Worm (Caenorhabditis elegans) whole organism, L3 larva: ENCODE data around the gene C16C8.18.

Experiments used
- R02D3.7 ChIP-seq: fragments of 150-350 bp; optimal IDR thresholded peaks from 2 replicates; lab custom pipeline; 2014; ENCODE audit warnings: missing biosample characterization, missing genetic modification characterization
- ZK546.5 ChIP-seq: sonication (generic microtip); optimal IDR thresholded peaks from 2 replicates; lab custom pipeline; 2017; ENCODE audit warnings: missing biosample characterization, missing genetic modification characterization
- aly-2 ChIP-seq: fragments of 150-350 bp; optimal IDR thresholded peaks from 2 replicates; lab custom pipeline; 2014; ENCODE audit warnings: missing biosample characterization, missing genetic modification characterization
- ama-1 ChIP-seq: fragments of 150-350 bp; optimal IDR thresholded peaks from 2 replicates; lab custom pipeline; 2018
- ceh-16 ChIP-seq: sonication (generic microtip); optimal IDR thresholded peaks from 2 replicates; lab custom pipeline; 2017; ENCODE audit warnings: missing biosample characterization, missing genetic modification characterization
- ceh-28 ChIP-seq: fragments of 150-350 bp; optimal IDR thresholded peaks from 2 replicates; lab custom pipeline; 2014; ENCODE audit warnings: missing biosample characterization, missing genetic modification reagents, missing genetic modification characterization
- ceh-82 ChIP-seq: fragments of 150-350 bp; optimal IDR thresholded peaks from 2 replicates; lab custom pipeline; 2014; ENCODE audit warnings: missing biosample characterization, missing genetic modification characterization
- ceh-9 ChIP-seq: sonication (generic microtip); optimal IDR thresholded peaks from 2 replicates; lab custom pipeline; 2018; ENCODE audit warnings: missing biosample characterization, missing genetic modification characterization
- daf-12 ChIP-seq: fragments of 150-350 bp; optimal IDR thresholded peaks from 2 replicates; lab custom pipeline; 2014; ENCODE audit warnings: missing biosample characterization, missing genetic modification reagents, missing genetic modification characterization
- egl-27 ChIP-seq: sonication (generic microtip); optimal IDR thresholded peaks from 4 replicates; lab custom pipeline; 2017; ENCODE audit warnings: missing biosample characterization, missing genetic modification reagents, missing genetic modification characterization
- egl-5 ChIP-seq: fragments of 150-350 bp; optimal IDR thresholded peaks from 2 replicates; lab custom pipeline; 2017; ENCODE audit warnings: missing biosample characterization, missing genetic modification reagents, missing genetic modification characterization, inconsistent platforms
- elt-1 ChIP-seq: fragments of 150-350 bp; optimal IDR thresholded peaks from 2 replicates; lab custom pipeline; 2014; ENCODE audit warnings: missing biosample characterization, missing genetic modification characterization
- elt-2 ChIP-seq: sonication (generic microtip); optimal IDR thresholded peaks from 2 replicates; lab custom pipeline; 2016; ENCODE audit warnings: missing genetic modification reagents, mild to moderate bottlenecking, missing genetic modification characterization, missing compliant biosample characterization
- elt-3 ChIP-seq, 3 experiments: fragments of 150-350 bp in 1 of 3; sonication (generic microtip) in 2 of 3; optimal IDR thresholded peaks; 2 replicates in 2 of 3; 4 replicates in 1 of 3; lab custom pipeline; 2014 to 2017; ENCODE audit warnings: missing biosample characterization in 3 of 3, missing genetic modification characterization in 3 of 3
- eor-1 ChIP-seq, 2 experiments: fragments of 150-350 bp; optimal IDR thresholded peaks; 2 replicates each; lab custom pipeline; 2014 to 2018; ENCODE audit warnings: missing biosample characterization in 2 of 2, missing genetic modification characterization in 2 of 2
- fkh-2 ChIP-seq: fragments of 150-350 bp; optimal IDR thresholded peaks from 2 replicates; lab custom pipeline; 2014; ENCODE audit warnings: missing biosample characterization, missing genetic modification reagents, missing genetic modification characterization
- fos-1 ChIP-seq: fragments of 150-350 bp; optimal IDR thresholded peaks from 2 replicates; lab custom pipeline; 2014; ENCODE audit warnings: missing biosample characterization, missing genetic modification characterization
- hmg-11 ChIP-seq: sonication (generic microtip); optimal IDR thresholded peaks from 2 replicates; lab custom pipeline; 2016; ENCODE audit warnings: missing genetic modification characterization, missing compliant biosample characterization
- jun-1 ChIP-seq: fragments of 150-350 bp; optimal IDR thresholded peaks from 2 replicates; lab custom pipeline; 2014; ENCODE audit warnings: missing biosample characterization, missing genetic modification reagents, missing genetic modification characterization
- lin-15B ChIP-seq: fragments of 150-350 bp; optimal IDR thresholded peaks from 2 replicates; lab custom pipeline; 2014; ENCODE audit warnings: missing biosample characterization, missing genetic modification characterization
- lsy-12 ChIP-seq: sonication (generic microtip); optimal IDR thresholded peaks from 2 replicates; lab custom pipeline; 2016; ENCODE audit warnings: mild to moderate bottlenecking, missing genetic modification characterization, missing compliant biosample characterization
- mdl-1 ChIP-seq: fragments of 150-350 bp; optimal IDR thresholded peaks from 2 replicates; lab custom pipeline; 2014; ENCODE audit warnings: missing biosample characterization, missing genetic modification characterization
- mml-1 ChIP-seq: fragments of 150-350 bp; sonication (generic microtip); optimal IDR thresholded peaks from 3 replicates; lab custom pipeline; 2014; ENCODE audit warnings: missing biosample characterization, missing genetic modification characterization
- nhr-11 ChIP-seq: fragments of 150-350 bp; optimal IDR thresholded peaks from 2 replicates; lab custom pipeline; 2014; ENCODE audit warnings: missing biosample characterization, missing genetic modification characterization
- nhr-23 ChIP-seq: fragments of 150-350 bp; optimal IDR thresholded peaks from 2 replicates; lab custom pipeline; 2014; ENCODE audit warnings: missing biosample characterization, missing genetic modification reagents, missing genetic modification characterization
- nhr-237 ChIP-seq: fragments of 150-350 bp; optimal IDR thresholded peaks from 2 replicates; lab custom pipeline; 2014; ENCODE audit warnings: missing biosample characterization, missing genetic modification characterization
- nhr-25 ChIP-seq: sonication (generic microtip); optimal IDR thresholded peaks from 2 replicates; lab custom pipeline; 2017; ENCODE audit warnings: missing biosample characterization, missing genetic modification characterization
- nhr-28 ChIP-seq: fragments of 150-350 bp; optimal IDR thresholded peaks from 2 replicates; lab custom pipeline; 2014; ENCODE audit warnings: missing biosample characterization, missing genetic modification characterization
- nhr-43 ChIP-seq: sonication (generic microtip); optimal IDR thresholded peaks from 2 replicates; lab custom pipeline; 2016; ENCODE audit warnings: mild to moderate bottlenecking, missing genetic modification characterization, missing compliant biosample characterization; ENCODE audit not compliant: poor library complexity, severe bottlenecking
- nhr-67 ChIP-seq: fragments of 150-350 bp; optimal IDR thresholded peaks from 2 replicates; lab custom pipeline; 2014; ENCODE audit warnings: missing biosample characterization, missing genetic modification characterization
- nhr-76 ChIP-seq: fragments of 150-350 bp; sonication (generic microtip); optimal IDR thresholded peaks from 5 replicates; lab custom pipeline; 2014; ENCODE audit warnings: missing biosample characterization, missing genetic modification characterization
- pha-4 ChIP-seq: fragments of 150-350 bp; optimal IDR thresholded peaks from 2 replicates; lab custom pipeline; 2014; ENCODE audit warnings: missing biosample characterization, missing genetic modification reagents, missing genetic modification characterization
- pqm-1 ChIP-seq: fragments of 150-350 bp; optimal IDR thresholded peaks from 2 replicates; lab custom pipeline; 2017; ENCODE audit warnings: missing biosample characterization, missing genetic modification characterization, inconsistent platforms
- sea-2 ChIP-seq: fragments of 150-350 bp; sonication (generic microtip); optimal IDR thresholded peaks from 4 replicates; lab custom pipeline; 2014; ENCODE audit warnings: missing biosample characterization, missing genetic modification reagents, missing genetic modification characterization
- snpc-4 ChIP-seq: fragments of 150-350 bp; optimal IDR thresholded peaks from 2 replicates; lab custom pipeline; 2014; ENCODE audit warnings: missing biosample characterization, missing genetic modification characterization
- tbx-2 ChIP-seq: sonication (generic microtip); optimal IDR thresholded peaks from 2 replicates; lab custom pipeline; 2016; ENCODE audit warnings: mild to moderate bottlenecking, missing genetic modification characterization, missing compliant biosample characterization
- unc-39 ChIP-seq: sonication (generic microtip); optimal IDR thresholded peaks from 4 replicates; lab custom pipeline; 2017; ENCODE audit warnings: missing biosample characterization, missing genetic modification characterization
- unc-62 ChIP-seq: fragments of 150-350 bp; sonication (generic microtip); optimal IDR thresholded peaks from 4 replicates; lab custom pipeline; 2014; ENCODE audit warnings: missing biosample characterization, missing genetic modification reagents, missing genetic modification characterization
- zag-1 ChIP-seq: fragments of 150-350 bp; optimal IDR thresholded peaks from 2 replicates; lab custom pipeline; 2014; ENCODE audit warnings: missing biosample characterization, missing genetic modification characterization
- ztf-4 ChIP-seq: fragments of 150-350 bp; optimal IDR thresholded peaks from 2 replicates; lab custom pipeline; 2014; ENCODE audit warnings: missing biosample characterization, missing genetic modification characterization

C16C8.18 gene

DNA sequence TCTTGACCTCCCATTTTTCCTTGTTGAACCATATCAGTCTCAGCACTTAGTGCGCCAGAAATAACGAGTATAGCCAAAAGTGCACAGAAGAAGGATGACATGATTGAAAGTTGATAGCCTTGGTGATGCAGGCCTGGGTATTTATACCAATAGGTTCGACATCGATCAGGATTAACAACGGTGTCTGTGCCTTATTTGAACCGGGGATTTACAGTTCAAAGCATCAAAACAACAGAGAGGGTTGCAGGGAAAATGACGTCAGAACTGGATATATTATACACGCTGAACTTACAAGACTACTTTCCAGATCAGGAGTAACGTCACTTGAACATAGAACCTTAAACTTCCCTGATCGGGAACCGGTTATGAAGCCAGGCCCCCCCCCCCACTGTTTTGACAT is 42.8 kb downstream of the C16C8.18 start, which contains the start of gene Y49F6B.12:
Gene Y49F6B.12, minus strand, starts transcription at position 101 of the 400 bp plus-strand sequence.
- TF ChIP-seq tbx-2 (tag; lab: Kevin White, UChicago) (no peak), R02D3.7 (tag; lab: Kevin White, UChicago) (no peak), nhr-28 (tag; lab: Kevin White, UChicago) (no peak), nhr-43 (tag; lab: Kevin White, UChicago) (no peak), nhr-237 (tag; lab: Kevin White, UChicago) (no peak), elt-1 (tag; lab: Kevin White, UChicago) (no peak), unc-39 (tag; lab: Kevin White, UChicago) (no peak), nhr-25 (tag; lab: Kevin White, UChicago) (no peak), nhr-76 (no peak), snpc-4 (tag; lab: Kevin White, UChicago) (no peak), mml-1 (no peak), jun-1 (tag; lab: Kevin White, UChicago) (no peak), ceh-9 (tag; lab: Kevin White, UChicago) (no peak), egl-27 (no peak), sea-2 (GFP tag; lab: Kevin White, UChicago) (no peak), ceh-82 (tag; lab: Kevin White, UChicago) (no peak)

DNA sequence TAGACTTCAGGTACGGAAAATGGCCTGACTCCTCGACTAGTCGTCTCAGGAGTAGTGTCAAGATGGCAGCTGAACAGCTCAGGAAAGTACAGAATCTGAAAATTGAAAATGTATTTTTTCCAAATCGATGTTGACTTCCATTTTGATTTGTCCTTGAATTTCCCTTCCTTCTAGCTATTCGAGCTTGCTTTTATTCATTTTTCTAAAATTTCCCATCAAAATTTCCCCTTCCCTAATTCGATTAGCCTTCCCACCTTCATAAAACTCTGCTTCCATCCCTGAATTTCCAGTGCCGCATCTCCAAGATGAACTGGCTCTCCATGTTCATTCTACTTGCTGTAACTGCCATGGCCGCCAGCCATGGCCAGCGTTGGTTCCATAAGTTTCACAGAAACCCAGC is 43.3 kb downstream of the C16C8.18 start, which contains the start of gene Y49F6B.6:
Gene Y49F6B.6, plus strand, starts transcription at position 301 of the 400 bp plus-strand sequence.
- TF ChIP-seq nhr-76 = no peak
- TF ChIP-seq eor-1 (tag; optimal IDR thresholded peaks at IDR 0.05; lab: Kevin White, UChicago) = no peak
- TF ChIP-seq egl-5 (tag; lab: Kevin White, UChicago) = no peak
- no peak for TF ChIP-seq mdl-1 (tag; lab: Kevin White, UChicago)
- no peak for TF ChIP-seq ama-1
- TF ChIP-seq nhr-237 (tag; lab: Kevin White, UChicago) = no peak
- no peak for TF ChIP-seq pha-4 (tag; lab: Kevin White, UChicago)
- TF ChIP-seq unc-62 (GFP tag; lab: Kevin White, UChicago) = no peak
- TF ChIP-seq mml-1 = no peak
- TF ChIP-seq ceh-16 (tag; lab: Kevin White, UChicago) = no peak
- no peak for TF ChIP-seq nhr-67 (tag; lab: Kevin White, UChicago)
- TF ChIP-seq egl-27 = no peak
- no peak for TF ChIP-seq tbx-2 (tag; lab: Kevin White, UChicago)
- TF ChIP-seq ceh-28 (tag; lab: Kevin White, UChicago) = no peak
- TF ChIP-seq elt-2 (tag; lab: Kevin White, UChicago) = no peak
- TF ChIP-seq, all 47 proteins: peak for 0

ce11 chrII:3473744-3474143 is 44.2 kb downstream of the C16C8.18 start, which contains the start of gene sdz-32:
Gene sdz-32, plus strand, starts transcription at chrII:3474044.
- TF ChIP-seq fkh-2 (no peak), snpc-4 (tag; lab: Kevin White, UChicago) (no peak), zag-1 (no peak), egl-5 (tag; lab: Kevin White, UChicago) (no peak), nhr-28 (tag; lab: Kevin White, UChicago) (no peak), lin-15B (tag; lab: Kevin White, UChicago) (no peak), tbx-2 (tag; lab: Kevin White, UChicago) (no peak), lsy-12 (no peak), jun-1 (tag; lab: Kevin White, UChicago) (no peak), unc-39 (tag; lab: Kevin White, UChicago) (no peak), fos-1 (tag; lab: Kevin White, UChicago) (no peak), unc-62 (GFP tag; lab: Kevin White, UChicago) (no peak), ZK546.5 (tag; lab: Kevin White, UChicago) (no peak), nhr-23 (tag; lab: Kevin White, UChicago) (no peak), nhr-67 (tag; lab: Kevin White, UChicago) (no peak), elt-3 (tag; optimal IDR thresholded peaks at IDR 0.05; lab: Kevin White, UChicago) (no peak), elt-2 (tag; lab: Kevin White, UChicago) (no peak), pqm-1 (tag; lab: Kevin White, UChicago) (no peak), elt-1 (tag; lab: Kevin White, UChicago) (no peak)

DNA sequence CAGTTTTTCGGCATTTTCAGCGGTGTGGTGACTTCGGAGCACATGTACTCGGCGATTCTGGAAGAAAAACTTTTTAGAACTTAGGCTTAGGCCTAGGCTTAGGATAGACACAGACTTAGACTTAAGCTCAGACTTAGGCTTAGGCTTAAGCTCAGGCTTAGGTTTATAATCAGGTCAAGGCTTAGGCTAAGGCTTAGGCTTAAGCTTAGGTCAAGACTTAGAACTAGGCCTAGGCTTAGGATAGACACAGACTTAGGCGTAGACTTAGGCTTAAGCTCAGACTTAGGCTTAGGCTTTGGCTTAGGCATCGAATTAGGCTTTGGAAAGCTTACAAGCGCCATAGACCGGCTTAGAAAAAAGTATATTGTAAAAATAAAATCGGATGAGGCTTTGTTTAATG is 47.0 kb downstream of the C16C8.18 start:
- no peak for TF ChIP-seq hmg-11 (tag; lab: Kevin White, UChicago)
- no peak for TF ChIP-seq lin-15B (tag; lab: Kevin White, UChicago)
- TF ChIP-seq mdl-1 (tag; lab: Kevin White, UChicago) = no peak
- no peak for TF ChIP-seq fkh-2
- TF ChIP-seq ztf-4 = no peak
- TF ChIP-seq ceh-28 (tag; lab: Kevin White, UChicago) = no peak
- TF ChIP-seq elt-1 (tag; lab: Kevin White, UChicago) = no peak
- TF ChIP-seq eor-1 (tag; optimal IDR thresholded peaks at IDR 0.05; lab: Kevin White, UChicago) = no peak
- no peak for TF ChIP-seq unc-62 (GFP tag; lab: Kevin White, UChicago)
- no peak for TF ChIP-seq ceh-9 (tag; lab: Kevin White, UChicago)
- no peak for TF ChIP-seq nhr-11 (tag; lab: Kevin White, UChicago)
- no peak for TF ChIP-seq daf-12 (tag; lab: Kevin White, UChicago)
- no peak for TF ChIP-seq nhr-25 (tag; lab: Kevin White, UChicago)
- no peak for TF ChIP-seq ZK546.5 (tag; lab: Kevin White, UChicago)
- no peak for TF ChIP-seq lsy-12
- no peak for TF ChIP-seq pqm-1 (tag; lab: Kevin White, UChicago)
- no peak for TF ChIP-seq ama-1
- TF ChIP-seq aly-2 (tag; lab: Kevin White, UChicago) = no peak
- TF ChIP-seq, all 47 proteins: peak for 0
